Worm (Caenorhabditis elegans): ENCODE results near the gene plpp-1.3.

- TF ChIP-seq zag-1 (tag; optimal IDR thresholded peaks at IDR 0.05) (no peak), fkh-10 (GFP tag; optimal IDR thresholded peaks at IDR 0.05) (no peak), lir-3 (tag; optimal IDR thresholded peaks at IDR 0.05; ENCODE audit: poor library complexity) (no peak), elt-3 (tag; optimal IDR thresholded peaks at IDR 0.05) (no peak), blmp-1 (tag; optimal IDR thresholded peaks at IDR 0.05) (no peak), unc-62 (GFP tag; optimal IDR thresholded peaks at IDR 0.05) (no peak), tbx-2 (tag; optimal IDR thresholded peaks at IDR 0.05) (no peak), mep-1 (tag; optimal IDR thresholded peaks at IDR 0.05) (no peak), ztf-4 (tag; optimal IDR thresholded peaks at IDR 0.05) (no peak), snpc-4 (tag; optimal IDR thresholded peaks at IDR 0.05) (no peak), nhr-84 (tag; optimal IDR thresholded peaks at IDR 0.05) (no peak), C34B4.2 (tag; optimal IDR thresholded peaks at IDR 0.05) (no peak), nhr-90 (tag; optimal IDR thresholded peaks at IDR 0.05; ENCODE audit: poor library complexity) (no peak), sox-4 (tag; optimal IDR thresholded peaks at IDR 0.05) (no peak)
Measured at ce11 chrX:10687317-10687716, 7.8 kb upstream of the plpp-1.3 start.
